Worm (Caenorhabditis elegans) whole organism, mixed stage, embryonic: Measurements from ENCODE around the gene R09H10.1.

Experiments
- M03D4.4 ChIP-seq: sonication (generic microtip); optimal IDR thresholded peaks from 2 replicates; lab custom pipeline; 2017; ENCODE audit warnings: mild to moderate bottlenecking, missing genetic modification characterization, missing compliant biosample characterization
- blmp-1 ChIP-seq: fragments of 150-350 bp; optimal IDR thresholded peaks from 2 replicates; lab custom pipeline; 2014; ENCODE audit warnings: missing biosample characterization, missing genetic modification characterization
- ceh-39 ChIP-seq: fragments of 150-350 bp; optimal IDR thresholded peaks from 2 replicates; lab custom pipeline; 2014; ENCODE audit warnings: missing biosample characterization, missing genetic modification characterization
- ceh-83 ChIP-seq: fragments of 200-800 bp; sonication (Bioruptor generic); optimal IDR thresholded peaks from 2 replicates; lab custom pipeline; 2018; ENCODE audit warnings: mild to moderate bottlenecking, missing genetic modification characterization, missing compliant biosample characterization
- ces-1 ChIP-seq: fragments of 150-350 bp; optimal IDR thresholded peaks from 2 replicates; lab custom pipeline; 2014; ENCODE audit warnings: missing biosample characterization, missing genetic modification reagents, missing genetic modification characterization
- cnd-1 ChIP-seq: fragments of 200-800 bp; sonication (Bioruptor generic); optimal IDR thresholded peaks from 2 replicates; lab custom pipeline; 2018; ENCODE audit warnings: mild to moderate bottlenecking, missing genetic modification characterization, missing compliant biosample characterization
- elt-1 ChIP-seq: sonication (generic microtip); optimal IDR thresholded peaks from 2 replicates; lab custom pipeline; 2017; ENCODE audit warnings: missing genetic modification characterization, mild to moderate bottlenecking, missing compliant biosample characterization, antibody characterized with exemption, moderate library complexity, borderline replicate concordance; ENCODE audit not compliant: insufficient read depth
- elt-3 ChIP-seq: fragments of 150-350 bp; optimal IDR thresholded peaks from 2 replicates; lab custom pipeline; 2014; ENCODE audit warnings: missing biosample characterization, missing genetic modification characterization
- flh-1 ChIP-seq: fragments of 200-800 bp; sonication (Bioruptor generic); optimal IDR thresholded peaks from 2 replicates; lab custom pipeline; 2018; ENCODE audit warnings: mild to moderate bottlenecking, missing genetic modification characterization, moderate library complexity, missing compliant biosample characterization
- ham-2 ChIP-seq: fragments of 200-800 bp; sonication (Bioruptor generic); optimal IDR thresholded peaks from 2 replicates; lab custom pipeline; 2018; ENCODE audit warnings: mild to moderate bottlenecking, missing genetic modification characterization, missing compliant biosample characterization
- lin-13 ChIP-seq: fragments of 150-350 bp; optimal IDR thresholded peaks from 2 replicates; lab custom pipeline; 2014; ENCODE audit warnings: missing biosample characterization, missing genetic modification characterization
- lin-32 ChIP-seq: fragments of 200-800 bp; sonication (Bioruptor generic); optimal IDR thresholded peaks from 2 replicates; lab custom pipeline; 2018; ENCODE audit warnings: mild to moderate bottlenecking, missing genetic modification characterization, missing compliant biosample characterization
- lsy-2 ChIP-seq: fragments of 150-350 bp; optimal IDR thresholded peaks from 2 replicates; lab custom pipeline; 2014; ENCODE audit warnings: missing biosample characterization, missing genetic modification characterization
- mep-1 ChIP-seq: fragments of 150-350 bp; optimal IDR thresholded peaks from 2 replicates; lab custom pipeline; 2017; ENCODE audit warnings: missing biosample characterization, missing genetic modification reagents, missing genetic modification characterization, inconsistent platforms
- nhr-12 ChIP-seq: fragments of 150-350 bp; optimal IDR thresholded peaks from 2 replicates; lab custom pipeline; 2014; ENCODE audit warnings: missing biosample characterization, missing genetic modification characterization
- nhr-2 ChIP-seq: fragments of 150-350 bp; optimal IDR thresholded peaks from 2 replicates; lab custom pipeline; 2014; ENCODE audit warnings: missing biosample characterization, missing genetic modification characterization
- nhr-76 ChIP-seq: sonication (generic microtip); optimal IDR thresholded peaks from 2 replicates; lab custom pipeline; 2017; ENCODE audit warnings: missing biosample characterization, missing genetic modification characterization
- sem-2 ChIP-seq: fragments of 200-800 bp; sonication (Bioruptor generic); optimal IDR thresholded peaks from 2 replicates; lab custom pipeline; 2018; ENCODE audit warnings: mild to moderate bottlenecking, missing genetic modification characterization, missing compliant biosample characterization
- sptf-1 ChIP-seq: sonication (generic microtip); optimal IDR thresholded peaks from 2 replicates; lab custom pipeline; 2017; ENCODE audit warnings: mild to moderate bottlenecking, missing genetic modification characterization, moderate library complexity, missing compliant biosample characterization
- tbx-8 ChIP-seq: fragments of 200-800 bp; sonication (Bioruptor generic); optimal IDR thresholded peaks from 2 replicates; lab custom pipeline; 2018; ENCODE audit warnings: mild to moderate bottlenecking, missing genetic modification characterization, moderate library complexity, missing compliant biosample characterization
- unc-39 ChIP-seq: fragments of 150-350 bp; optimal IDR thresholded peaks from 2 replicates; lab custom pipeline; 2014; ENCODE audit warnings: missing biosample characterization, missing genetic modification characterization
- unc-62 ChIP-seq: fragments of 150-350 bp; optimal IDR thresholded peaks from 2 replicates; lab custom pipeline; 2014; ENCODE audit warnings: missing biosample characterization, missing genetic modification reagents, missing genetic modification characterization
- zip-8 ChIP-seq: fragments of 150-350 bp; optimal IDR thresholded peaks from 2 replicates; lab custom pipeline; 2014; ENCODE audit warnings: missing biosample characterization, missing genetic modification characterization
- ztf-11 ChIP-seq: fragments of 150-350 bp; optimal IDR thresholded peaks from 2 replicates; lab custom pipeline; 2014; ENCODE audit warnings: missing biosample characterization, missing genetic modification characterization

The R09H10.1 gene

DNA sequence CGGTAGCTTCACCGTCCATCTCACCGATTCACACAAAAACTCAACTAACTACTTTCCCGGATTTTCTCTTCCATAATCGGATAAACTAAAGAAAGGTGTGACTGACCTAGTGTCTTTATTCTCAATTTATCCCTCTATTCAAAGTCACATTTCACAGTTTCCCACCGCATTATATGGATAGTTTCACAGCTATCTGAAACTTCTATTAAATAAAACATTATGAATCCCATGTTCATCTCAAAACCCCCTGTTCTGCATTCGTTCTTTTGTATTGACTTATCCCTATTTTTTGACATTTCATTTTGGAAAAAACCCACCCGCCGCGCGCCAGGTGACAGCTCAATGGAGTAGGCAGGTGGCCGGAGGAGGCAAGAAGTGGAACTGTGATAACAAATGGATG is 32.3 kb upstream of the R09H10.1 start:
- TF ChIP-seq unc-39 (tag; lab: Kevin White, UChicago): no peak
- no peak for TF ChIP-seq ces-1
- no peak for TF ChIP-seq tbx-8 (GFP tag; lab: Kevin White, UChicago)
- TF ChIP-seq nhr-76 (tag; lab: Kevin White, UChicago): no peak
- TF ChIP-seq mep-1 (tag; lab: Kevin White, UChicago): no peak
- TF ChIP-seq M03D4.4 (tag; lab: Kevin White, UChicago): no peak
- no peak for TF ChIP-seq sem-2 (GFP tag; lab: Kevin White, UChicago)
- TF ChIP-seq flh-1 (GFP tag; lab: Kevin White, UChicago): no peak
- TF ChIP-seq lsy-2: no peak
- TF ChIP-seq sptf-1 (tag; lab: Kevin White, UChicago): no peak
- TF ChIP-seq nhr-2 (tag; lab: Kevin White, UChicago): no peak
- no peak for TF ChIP-seq elt-1 (tag; lab: Kevin White, UChicago)
- TF ChIP-seq nhr-12 (tag; lab: Kevin White, UChicago): no peak
- no peak for TF ChIP-seq ztf-11 (tag; lab: Kevin White, UChicago)

DNA sequence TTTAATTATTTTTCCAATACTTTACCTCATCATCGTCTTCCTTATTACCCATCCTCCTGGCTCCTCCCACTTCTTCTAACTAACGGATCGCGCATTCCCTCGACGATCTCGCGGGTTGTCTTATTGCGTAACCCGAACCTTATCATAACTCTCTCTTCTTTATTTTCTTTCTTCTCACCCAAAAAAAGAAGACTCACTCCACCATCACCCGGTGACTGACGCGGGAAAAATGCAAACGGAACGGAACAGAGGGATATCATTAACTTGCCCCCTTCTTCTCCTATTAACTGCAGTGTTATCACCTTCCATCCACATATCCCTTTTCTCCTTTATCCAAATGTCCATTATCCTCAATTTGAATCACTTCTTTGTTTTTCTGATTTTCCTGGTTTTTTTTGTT is 30.0 kb upstream of the R09H10.1 start:
- TF ChIP-seq tbx-8 (GFP tag; lab: Kevin White, UChicago) (no peak), elt-3 (tag; lab: Kevin White, UChicago) (peak; percentile 41), blmp-1 (tag; lab: Kevin White, UChicago) (peak; percentile 4), zip-8 (tag; lab: Kevin White, UChicago) (peak; percentile 37)
- TF ChIP-seq, all 35 proteins: peak for 3

DNA sequence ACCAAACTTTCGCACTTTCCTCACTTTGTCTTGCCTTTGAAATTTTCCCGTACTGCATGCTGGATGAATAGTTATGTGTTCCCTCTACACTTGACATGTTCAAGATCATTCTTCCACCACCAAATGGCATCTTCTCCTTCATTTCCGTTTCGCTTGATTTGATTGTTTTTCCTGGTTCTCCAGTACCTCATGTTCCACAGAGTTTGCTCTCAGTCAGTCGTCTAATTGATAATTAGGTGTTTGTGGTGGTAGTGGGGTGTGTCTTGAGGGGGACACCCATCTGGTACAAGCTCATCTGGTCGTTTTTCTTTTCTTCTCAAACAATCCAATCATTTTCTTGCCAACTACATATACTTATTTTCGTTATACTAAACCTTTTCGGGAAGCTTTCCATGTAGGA is 29.1 kb upstream of the R09H10.1 start:
- TF ChIP-seq ceh-39 (tag; lab: Kevin White, UChicago): no peak
- no peak for TF ChIP-seq lin-32 (GFP tag; lab: Kevin White, UChicago)
- TF ChIP-seq ceh-83 (GFP tag; lab: Kevin White, UChicago): no peak
- no peak for TF ChIP-seq unc-62 (GFP tag; lab: Kevin White, UChicago)
- no peak for TF ChIP-seq flh-1 (GFP tag; lab: Kevin White, UChicago)
- TF ChIP-seq ces-1: peak; percentile 94
- no peak for TF ChIP-seq zip-8 (tag; lab: Kevin White, UChicago)

DNA sequence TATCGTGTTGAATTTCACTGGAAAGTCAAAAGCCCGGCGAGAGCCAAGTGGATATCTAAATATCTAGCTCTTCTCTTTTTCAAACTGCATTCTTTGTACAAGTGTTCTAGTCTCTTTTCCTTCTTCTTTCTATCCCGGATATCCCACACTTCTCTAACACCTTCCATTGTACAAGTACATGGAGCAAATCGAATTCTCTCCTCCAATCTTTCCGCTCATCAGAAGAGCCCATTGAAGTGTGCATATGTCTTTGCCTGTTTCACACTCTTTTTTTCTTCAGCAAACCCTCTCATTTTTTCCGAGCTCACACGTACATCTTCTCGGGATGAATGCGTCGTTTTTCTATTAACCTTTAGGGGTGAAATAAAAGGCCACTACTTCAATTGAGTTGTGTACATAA is 26.6 kb upstream of the R09H10.1 start:
- TF ChIP-seq ces-1: peak; percentile 72
- TF ChIP-seq lin-13 (tag; lab: Kevin White, UChicago): no peak

DNA sequence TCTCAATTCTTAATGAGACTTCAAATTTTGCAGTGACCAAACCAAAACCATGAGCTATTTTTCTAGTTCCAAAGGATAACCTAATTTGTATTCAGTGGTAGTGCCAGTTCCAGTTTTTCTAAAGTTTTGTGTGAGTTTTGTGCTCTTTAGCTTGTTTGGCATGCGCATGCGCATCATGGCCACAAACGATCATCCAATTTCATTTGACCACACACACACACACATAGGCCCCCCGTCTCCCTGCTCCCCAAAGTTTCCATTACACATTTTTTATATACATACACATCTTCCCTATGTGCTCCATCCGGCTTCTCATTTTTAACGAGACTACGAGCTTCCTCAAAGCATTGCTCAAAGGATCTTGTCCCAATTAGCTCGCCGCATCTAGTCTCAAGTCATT is 25.6 kb upstream of the R09H10.1 start:
- TF ChIP-seq cnd-1 (tag; lab: Kevin White, UChicago): no peak
- TF ChIP-seq ces-1: peak; percentile 35

DNA sequence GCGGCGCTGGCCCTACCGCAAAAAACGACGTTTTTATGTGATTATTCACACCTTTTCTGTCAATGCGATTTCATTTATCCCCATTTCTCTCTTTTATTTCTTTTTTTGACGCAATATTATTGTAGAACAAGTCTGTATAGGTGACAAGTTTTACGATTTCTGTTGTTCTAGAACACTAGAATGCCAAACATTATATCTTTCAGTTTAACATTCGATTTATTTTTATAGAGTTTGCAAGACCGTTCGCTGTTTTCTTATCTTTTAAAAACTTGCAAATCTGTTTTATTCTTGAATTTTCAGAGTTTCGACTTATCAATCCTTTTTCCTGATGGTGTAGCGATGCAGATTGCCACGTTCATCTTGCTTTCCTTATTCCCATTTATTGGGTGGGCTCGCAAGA is 24.0 kb upstream of the R09H10.1 start, which contains the start of gene efn-2:
Gene efn-2 (plus strand): TSS at position 301 of the 400 bp plus-strand sequence.
- TF ChIP-seq M03D4.4 (tag; lab: Kevin White, UChicago) (no peak), tbx-8 (GFP tag; lab: Kevin White, UChicago) (no peak)
- TF ChIP-seq, all 35 proteins: peak for 0

DNA sequence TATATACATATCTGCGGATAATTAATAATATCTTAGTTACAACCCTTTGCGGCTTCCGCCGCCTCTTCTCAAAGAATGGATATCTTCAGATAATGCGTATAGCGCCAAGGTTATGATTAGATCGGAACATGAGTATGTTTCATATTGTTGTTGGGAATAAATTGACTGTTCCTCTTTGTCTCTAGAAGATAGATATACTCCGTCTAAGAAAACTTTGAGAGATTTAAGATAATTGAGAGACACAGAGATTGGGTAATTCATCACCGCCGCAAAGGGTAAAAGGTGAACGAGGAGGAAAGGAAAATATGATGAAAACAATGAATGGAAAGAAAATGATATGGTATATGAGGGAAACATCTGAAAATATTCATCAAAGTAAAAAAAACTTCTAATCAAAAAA is 23.5 kb upstream of the R09H10.1 start:
- TF ChIP-seq unc-62 (GFP tag; lab: Kevin White, UChicago) (no peak), flh-1 (GFP tag; lab: Kevin White, UChicago) (no peak), elt-1 (tag; lab: Kevin White, UChicago) (peak; percentile 27), elt-3 (tag; lab: Kevin White, UChicago) (peak; percentile 31), ham-2 (GFP tag; lab: Kevin White, UChicago) (peak; percentile 72), nhr-76 (tag; lab: Kevin White, UChicago) (no peak), cnd-1 (tag; lab: Kevin White, UChicago) (no peak), zip-8 (tag; lab: Kevin White, UChicago) (no peak)

DNA sequence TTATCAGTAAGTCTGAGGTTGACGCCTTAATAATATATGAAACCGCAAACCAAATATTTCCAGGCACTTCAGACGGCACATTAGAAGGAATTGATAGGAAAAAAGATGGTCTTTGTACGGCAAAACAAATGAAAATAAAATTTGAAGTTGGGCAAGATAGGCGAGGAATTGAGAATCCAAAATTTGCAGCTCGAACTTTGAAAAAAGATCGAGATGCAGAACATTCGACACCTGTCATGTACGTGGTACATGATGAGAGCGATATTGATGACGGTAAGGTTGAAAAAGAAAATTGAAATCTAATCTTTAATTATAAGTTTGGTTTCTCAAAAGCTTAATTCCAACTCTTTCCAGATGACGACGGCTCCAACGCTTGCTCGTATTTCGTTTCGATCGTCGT is 22.5 kb upstream of the R09H10.1 start:
- TF ChIP-seq zip-8 (tag; lab: Kevin White, UChicago): no peak
- no peak for TF ChIP-seq ceh-83 (GFP tag; lab: Kevin White, UChicago)
- TF ChIP-seq cnd-1 (tag; lab: Kevin White, UChicago): no peak
- TF ChIP-seq flh-1 (GFP tag; lab: Kevin White, UChicago): no peak
- TF ChIP-seq, all 35 proteins: peak for 0
